Worm (Caenorhabditis elegans): ENCODE results near the gene duo-1.

Gene duo-1

DNA sequence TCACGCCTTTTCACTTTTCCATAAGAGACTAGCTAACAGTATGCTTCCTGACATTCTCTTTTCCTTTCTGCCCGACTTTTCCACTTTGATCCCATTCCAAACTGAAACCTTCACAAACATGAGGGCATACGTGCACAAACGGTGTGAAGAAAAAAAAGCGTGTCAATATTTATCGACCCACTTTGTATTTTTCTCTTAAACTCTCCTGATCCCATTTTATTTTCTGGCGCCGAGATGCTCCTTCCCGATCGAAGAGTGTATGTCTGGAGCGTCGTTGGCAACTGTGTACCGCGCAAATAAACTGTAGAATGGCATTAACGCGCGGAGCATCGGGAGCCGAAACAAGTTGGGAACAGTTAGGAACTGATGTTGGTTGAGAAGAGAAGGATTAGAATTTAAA is 24.9 kb upstream of the duo-1 start:
- TF ChIP-seq nhr-71 (tag; optimal IDR thresholded peaks at IDR 0.05) (peak; percentile 36), mdl-1 (tag; optimal IDR thresholded peaks at IDR 0.05) (peak in 1 of 2 experiments; percentile 25), ceh-88 (GFP tag; IDR thresholded peaks at IDR 0.05) (no peak), tbx-2 (tag; optimal IDR thresholded peaks at IDR 0.05) (peak; percentile 58), egl-13 (tag; optimal IDR thresholded peaks at IDR 0.05) (no peak), egl-27 (tag; optimal IDR thresholded peaks at IDR 0.05) (peak; percentile 45 to 57), aly-2 (tag; optimal IDR thresholded peaks at IDR 0.05) (no peak), lsy-2 (tag; optimal IDR thresholded peaks at IDR 0.05) (peak in 1 of 2 experiments; percentile 21), lin-14 (GFP tag; optimal IDR thresholded peaks at IDR 0.05) (peak; percentile 48), ceh-8 (GFP tag; optimal IDR thresholded peaks at IDR 0.05) (no peak), nhr-20 (tag; optimal IDR thresholded peaks at IDR 0.05) (peak; percentile 36), zip-4 (GFP tag; optimal IDR thresholded peaks at IDR 0.05) (no peak), nhr-77 (tag; optimal IDR thresholded peaks at IDR 0.05) (peak; percentile 65), efl-1 (optimal IDR thresholded peaks at IDR 0.05) (no peak), efl-1 (GFP tag; optimal IDR thresholded peaks at IDR 0.05 in 1 of 2) (peak in 1 of 2 experiments; percentile 58), elt-3 (tag; optimal IDR thresholded peaks at IDR 0.05) (no peak), unc-62 (GFP tag; optimal IDR thresholded peaks at IDR 0.05) (no peak)

- TF ChIP-seq lsy-2 (tag; optimal IDR thresholded peaks at IDR 0.05) (peak; percentile 56 to 84), nhr-84 (tag; optimal IDR thresholded peaks at IDR 0.05) (no peak), nhr-20 (tag; optimal IDR thresholded peaks at IDR 0.05) (peak; percentile 90), nhr-237 (tag; optimal IDR thresholded peaks at IDR 0.05) (no peak), fos-1 (tag; optimal IDR thresholded peaks at IDR 0.05) (peak; percentile 45), nhr-71 (tag; optimal IDR thresholded peaks at IDR 0.05) (peak; percentile 82), C04F5.9 (tag; optimal IDR thresholded peaks at IDR 0.05) (no peak), lin-35 (GFP tag; optimal IDR thresholded peaks at IDR 0.05) (peak in 1 of 2 experiments; percentile 72), mep-1 (tag; optimal IDR thresholded peaks at IDR 0.05) (peak; percentile 85), sptf-1 (tag; optimal IDR thresholded peaks at IDR 0.05) (no peak), ceh-88 (GFP tag; IDR thresholded peaks at IDR 0.05) (peak; percentile 29; the same call in 1 of the 2 replicates), egl-27 (tag; optimal IDR thresholded peaks at IDR 0.05) (peak in 1 of 2 experiments; percentile 12), dpl-1 (GFP tag; optimal IDR thresholded peaks at IDR 0.05) (peak in 2 of 3 experiments; percentile 22 to 36), egl-13 (tag; optimal IDR thresholded peaks at IDR 0.05) (no peak), nhr-47 (tag; optimal IDR thresholded peaks at IDR 0.05) (peak; percentile 56), nhr-90 (tag; optimal IDR thresholded peaks at IDR 0.05; ENCODE audit: poor library complexity) (peak; percentile 76), mab-9 (GFP tag; IDR thresholded peaks at IDR 0.05) (0 out of 2 replicates have a peak, but pooled peaks have one; percentile 23), rnt-1 (tag; optimal IDR thresholded peaks at IDR 0.05) (peak; percentile 42), efl-1 (optimal IDR thresholded peaks at IDR 0.05) (peak; percentile 20 to 39), efl-1 (GFP tag; optimal IDR thresholded peaks at IDR 0.05 in 1 of 2) (peak in 1 of 2 experiments; percentile 6), elt-3 (tag; optimal IDR thresholded peaks at IDR 0.05) (peak in 5 of 6 experiments; percentile 58 to 92 (median 89)), snpc-4 (tag; optimal IDR thresholded peaks at IDR 0.05) (no peak), nhr-85 (tag) (peak; percentile 100), Y116A8C.19 (tag; optimal IDR thresholded peaks at IDR 0.05; ENCODE audit: borderline replicate concordance) (no peak), swsn-7 (tag; optimal IDR thresholded peaks at IDR 0.05) (peak; percentile 31), pax-3 (tag; optimal IDR thresholded peaks at IDR 0.05) (no peak), blmp-1 (tag; optimal IDR thresholded peaks at IDR 0.05) (peak; percentile 99), tbx-2 (tag; optimal IDR thresholded peaks at IDR 0.05) (peak; percentile 35), sup-37 (GFP tag; optimal IDR thresholded peaks at IDR 0.05) (no peak), pqm-1 (tag; optimal IDR thresholded peaks at IDR 0.05) (no peak), mdl-1 (tag; optimal IDR thresholded peaks at IDR 0.05) (peak in 1 of 2 experiments; percentile 69), snu-23 (GFP tag; optimal IDR thresholded peaks at IDR 0.05) (peak; percentile 83), lin-14 (GFP tag; optimal IDR thresholded peaks at IDR 0.05) (peak; percentile 94), hpl-2 (GFP tag; optimal IDR thresholded peaks at IDR 0.05) (no peak), xbp-1 (tag; optimal IDR thresholded peaks at IDR 0.05) (peak; percentile 8), vab-15 (tag; optimal IDR thresholded peaks at IDR 0.05) (no peak), ceh-82 (tag; optimal IDR thresholded peaks at IDR 0.05) (peak in 1 of 3 experiments; percentile 23), C16A3.4 (tag; optimal IDR thresholded peaks at IDR 0.05) (peak; percentile 49), nhr-19 (GFP tag; conservative IDR thresholded peaks at IDR 0.05) (peak; percentile 41; the same call in 1 of the 2 replicates), grh-1 (GFP tag; IDR thresholded peaks at IDR 0.05) (peak; percentile 87), unc-130 (tag; optimal IDR thresholded peaks at IDR 0.05) (peak; percentile 84), lin-13 (GFP tag; optimal IDR thresholded peaks at IDR 0.05) (peak; percentile 55)
Observed at ce11 chrV:11531100-11531499, 23.3 kb upstream of the duo-1 start.

All from whole organism, L1 larva.